Worm (Caenorhabditis elegans) whole organism, L2 larva: ENCODE data around the gene clec-265.

Experiments
- alr-1 ChIP-seq: fragments of 150-350 bp; optimal IDR thresholded peaks from 2 replicates; lab custom pipeline; 2014; ENCODE audit warnings: missing biosample characterization, missing genetic modification characterization
- ama-1 ChIP-seq: fragments of 150-350 bp; optimal IDR thresholded peaks from 2 replicates; lab custom pipeline; 2018; ENCODE audit warnings: inconsistent platforms
- ceh-82 ChIP-seq: fragments of 150-350 bp; optimal IDR thresholded peaks from 2 replicates; lab custom pipeline; 2014; ENCODE audit warnings: missing biosample characterization, missing genetic modification characterization
- lin-13 ChIP-seq: fragments of 150-350 bp; optimal IDR thresholded peaks from 2 replicates; lab custom pipeline; 2014; ENCODE audit warnings: missing biosample characterization, missing genetic modification reagents, missing genetic modification characterization
- lin-39 ChIP-seq: fragments of 150-350 bp; optimal IDR thresholded peaks from 2 replicates; lab custom pipeline; 2014; ENCODE audit warnings: missing biosample characterization, missing genetic modification reagents, missing genetic modification characterization
- mbf-1 ChIP-seq: sonication (generic microtip); optimal IDR thresholded peaks from 2 replicates; lab custom pipeline; 2017; ENCODE audit warnings: missing biosample characterization, missing genetic modification characterization
- nhr-237 ChIP-seq: fragments of 150-350 bp; optimal IDR thresholded peaks from 2 replicates; lab custom pipeline; 2014; ENCODE audit warnings: missing biosample characterization, missing genetic modification characterization
- sem-4 ChIP-seq: fragments of 150-350 bp; optimal IDR thresholded peaks from 2 replicates; lab custom pipeline; 2014; ENCODE audit warnings: missing biosample characterization, missing genetic modification reagents, missing genetic modification characterization
- unc-55 ChIP-seq: fragments of 150-350 bp; sonication (generic microtip); optimal IDR thresholded peaks from 3 replicates; lab custom pipeline; 2014; ENCODE audit warnings: missing biosample characterization, missing genetic modification reagents, missing genetic modification characterization
- ztf-11 ChIP-seq: sonication (generic microtip); optimal IDR thresholded peaks from 2 replicates; lab custom pipeline; 2017; ENCODE audit warnings: missing biosample characterization, missing genetic modification characterization

- no peak for TF ChIP-seq alr-1 (tag; lab: Kevin White, UChicago)
- no peak for TF ChIP-seq ztf-11 (tag; lab: Kevin White, UChicago)
- no peak for TF ChIP-seq sem-4 (tag; lab: Kevin White, UChicago)
- TF ChIP-seq ama-1 = no peak
- no peak for TF ChIP-seq lin-13 (GFP tag; lab: Kevin White, UChicago)
- no peak for TF ChIP-seq lin-39 (tag; lab: Kevin White, UChicago)
- no peak for TF ChIP-seq unc-55
- TF ChIP-seq ceh-82 (tag; lab: Kevin White, UChicago) = no peak
- no peak for TF ChIP-seq mbf-1 (tag; lab: Kevin White, UChicago)
- TF ChIP-seq nhr-237 (tag; lab: Kevin White, UChicago) = no peak
These were observed 6.4 kb upstream of the clec-265 start for ce11 chrX:3025145-3025544.
